Fruit fly (Drosophila melanogaster): Measurements from ENCODE around the gene JhI-21.

The JhI-21 gene

DNA sequence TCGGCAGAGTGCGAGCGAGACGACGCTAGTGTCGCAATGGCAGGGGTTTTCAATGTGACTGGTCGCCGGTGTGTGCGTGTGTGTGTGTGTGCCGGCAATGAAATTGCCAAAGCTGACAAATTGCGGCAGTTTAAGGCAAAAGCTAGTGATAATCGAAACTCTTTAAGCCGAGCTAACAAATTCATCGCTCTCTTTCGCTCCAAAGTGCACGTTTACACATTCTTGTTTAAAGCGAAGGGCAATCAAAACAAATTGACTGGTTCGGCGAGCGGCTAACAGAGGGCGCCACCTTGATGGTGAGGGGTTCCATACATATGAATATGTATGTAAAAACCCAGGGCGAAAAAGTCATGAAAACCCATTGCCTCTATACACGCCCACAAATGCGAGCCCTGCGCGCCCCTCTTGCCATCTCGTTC, 52.0 kb downstream of the JhI-21 start:
- peak; percentile 16 for TF ChIP-seq tj (GFP tag; optimal IDR thresholded peaks at IDR 0.05)
- TF ChIP-seq Hr96 (GFP tag; optimal IDR thresholded peaks at IDR 0.05) = peak; percentile 17
- peak; percentile 23 for TF ChIP-seq bab1 (GFP tag; optimal IDR thresholded peaks at IDR 0.05)
- TF ChIP-seq Mnt (GFP tag; optimal IDR thresholded peaks at IDR 0.05) = no peak
- TF ChIP-seq Clk (GFP tag; optimal IDR thresholded peaks at IDR 0.05) = no peak
- peak; percentile 99 for TF ChIP-seq pad (GFP tag; optimal IDR thresholded peaks at IDR 0.05)

DNA sequence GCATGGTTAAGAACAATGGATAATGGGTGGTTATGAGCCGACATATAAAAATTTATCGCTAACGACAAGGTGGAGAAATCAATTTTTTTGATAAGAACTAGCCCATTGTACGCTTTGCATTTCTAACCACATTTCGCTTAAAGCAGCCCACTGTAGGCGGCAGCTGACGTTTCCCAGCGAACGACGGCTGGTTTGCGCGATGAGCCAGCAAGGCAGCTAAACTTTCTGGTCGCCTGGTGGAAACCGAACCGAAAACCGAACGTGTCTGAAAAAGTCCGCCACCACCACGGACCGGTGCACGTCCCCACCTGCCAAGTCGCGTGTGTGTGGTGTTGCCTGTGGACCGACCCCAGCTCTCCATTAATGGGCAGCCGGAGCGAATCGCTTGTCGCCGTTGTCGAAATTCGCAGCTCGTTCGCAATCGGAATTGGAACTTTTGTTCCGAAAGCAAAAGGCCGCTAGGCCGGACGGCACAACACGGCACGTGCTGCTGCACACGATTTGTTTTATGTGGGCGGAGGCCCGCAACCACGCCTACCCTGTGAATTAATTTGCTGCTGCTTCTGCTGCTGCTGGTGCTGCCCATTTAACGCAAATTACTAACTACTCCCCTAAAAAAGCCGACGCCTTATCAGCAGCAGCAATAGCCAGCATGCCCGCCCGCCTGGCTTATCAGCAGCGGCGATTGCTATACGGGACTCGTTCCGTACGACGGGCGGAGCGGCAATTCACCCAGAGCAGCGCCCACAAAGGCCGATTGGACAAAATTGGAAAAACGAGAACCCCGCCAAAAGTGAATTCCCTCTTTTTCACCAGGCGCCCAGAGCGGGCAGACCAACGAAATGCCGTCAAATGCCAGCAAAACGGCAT, 52.7 kb downstream of the JhI-21 start:
- TF ChIP-seq cnc (optimal IDR thresholded peaks at IDR 0.05) (no peak), tj (GFP tag; optimal IDR thresholded peaks at IDR 0.05) (peak; percentile 76), Hr96 (GFP tag; optimal IDR thresholded peaks at IDR 0.05) (peak; percentile 55), Crg-1 (GFP tag; optimal IDR thresholded peaks at IDR 0.05) (no peak), CG7101 (tag; optimal IDR thresholded peaks at IDR 0.05) (peak; percentile 16), Clk (GFP tag; optimal IDR thresholded peaks at IDR 0.05) (peak; percentile 18), CG14711 (tag; optimal IDR thresholded peaks at IDR 0.05) (no peak), Mnt (GFP tag; optimal IDR thresholded peaks at IDR 0.05) (peak; percentile 72), pad (GFP tag; optimal IDR thresholded peaks at IDR 0.05) (no peak), CG11617 (GFP tag; optimal IDR thresholded peaks at IDR 0.05) (peak; percentile 47), toe (GFP tag; optimal IDR thresholded peaks at IDR 0.05) (peak; percentile 17), kay (GFP tag; ENCODE audit: borderline replicate concordance) (no peak), bab1 (GFP tag; optimal IDR thresholded peaks at IDR 0.05) (peak; percentile 48), ovo (GFP tag; optimal IDR thresholded peaks at IDR 0.05) (peak; percentile 62), CG33017 (tag; optimal IDR thresholded peaks at IDR 0.05) (peak; percentile 29), CG1620 (GFP tag; optimal IDR thresholded peaks at IDR 0.05) (no peak), CG7045 (GFP tag; optimal IDR thresholded peaks at IDR 0.05) (no peak), cic (GFP tag; optimal IDR thresholded peaks at IDR 0.05) (peak; percentile 97), CG5204 (GFP tag; optimal IDR thresholded peaks at IDR 0.05) (peak; percentile 22), CG12768 (GFP tag; optimal IDR thresholded peaks at IDR 0.05) (peak; percentile 96)

DNA sequence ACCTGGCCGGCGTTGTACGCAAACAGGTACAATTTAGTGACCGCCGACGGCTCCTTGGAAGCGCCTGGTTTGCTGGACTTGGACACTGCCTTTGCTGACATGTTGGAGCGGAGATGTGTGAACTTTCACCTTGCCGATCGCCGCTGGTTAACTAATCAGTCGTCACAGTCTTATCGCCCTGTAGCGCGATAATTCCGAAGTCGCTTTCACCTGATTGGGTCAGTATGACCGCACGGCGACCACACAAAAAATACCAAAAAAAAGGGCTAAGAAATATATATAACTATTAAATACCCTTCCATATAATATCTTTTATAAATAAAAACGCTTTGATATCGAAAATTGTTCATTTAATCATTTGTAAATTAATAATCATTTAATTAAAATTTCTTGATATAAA, 53.8 kb downstream of the JhI-21 start, which contains the start of gene Hacd1:
Hacd1 (minus strand) TSS at position 216 of the 400 bp plus-strand sequence.
- TF ChIP-seq tj (GFP tag; optimal IDR thresholded peaks at IDR 0.05) (no peak), cnc (optimal IDR thresholded peaks at IDR 0.05) (no peak), CG5204 (GFP tag; optimal IDR thresholded peaks at IDR 0.05) (no peak), pad (GFP tag; optimal IDR thresholded peaks at IDR 0.05) (no peak), CG33017 (tag; optimal IDR thresholded peaks at IDR 0.05) (peak; percentile 17), Mnt (GFP tag; optimal IDR thresholded peaks at IDR 0.05) (peak; percentile 5), cic (GFP tag; optimal IDR thresholded peaks at IDR 0.05) (peak; percentile 69), CG7045 (GFP tag; optimal IDR thresholded peaks at IDR 0.05) (peak; percentile 41), CG12768 (GFP tag; optimal IDR thresholded peaks at IDR 0.05) (peak; percentile 70), bab1 (GFP tag; optimal IDR thresholded peaks at IDR 0.05) (peak; percentile 38)

Data from whole organism, adult.